Fruit fly (Drosophila melanogaster): Measurements from ENCODE around the gene CG13014.

Gene CG13014

dm6 chrX:16573659-16574058 lies 14.0 kb upstream of the CG13014 start (continued):
- TF ChIP-seq Hr78 (GFP tag; optimal IDR thresholded peaks at IDR 0.05) (no peak), scrt (GFP tag; optimal IDR thresholded peaks at IDR 0.05) (peak; percentile 24), toy (GFP tag; IDR thresholded peaks at IDR 0.05) (peak; percentile 38; the same call in 1 of the 2 replicates), Sox100B (GFP tag; optimal IDR thresholded peaks at IDR 0.05) (no peak), CG12744 (GFP tag; optimal IDR thresholded peaks at IDR 0.05) (peak; percentile 6), PHDP (tag; optimal IDR thresholded peaks at IDR 0.05) (peak; percentile 50), CG10979 (tag; optimal IDR thresholded peaks at IDR 0.05) (no peak), CG10274 (GFP tag; optimal IDR thresholded peaks at IDR 0.05) (no peak), slou (GFP tag; optimal IDR thresholded peaks at IDR 0.05) (no peak), CG17829 (tag; optimal IDR thresholded peaks at IDR 0.05) (no peak), Rx (GFP tag; IDR thresholded peaks at IDR 0.05) (no peak), CG6813 (GFP tag; optimal IDR thresholded peaks at IDR 0.05) (peak; percentile 37), phol (tag; optimal IDR thresholded peaks at IDR 0.05) (no peak), CG3847 (GFP tag; IDR thresholded peaks at IDR 0.05) (no peak), Max (GFP tag; optimal IDR thresholded peaks at IDR 0.05) (no peak), Xrp1 (GFP tag; IDR thresholded peaks at IDR 0.05) (peak; percentile 44; the same call in 1 of the 2 replicates), Sox102F (GFP tag; optimal IDR thresholded peaks at IDR 0.05) (no peak), jumu (GFP tag; optimal IDR thresholded peaks at IDR 0.05) (peak; percentile 7), CG34224 (GFP tag; IDR thresholded peaks at IDR 0.05; ENCODE audit: partially characterized antibody) (no peak), CG18599 (GFP tag; optimal IDR thresholded peaks at IDR 0.05) (peak; percentile 64), CG9932 (GFP tag; IDR thresholded peaks at IDR 0.05) (no peak), knrl (GFP tag; IDR thresholded peaks at IDR 0.05; ENCODE audit: partially characterized antibody) (no peak), CG18764 (GFP tag; optimal IDR thresholded peaks at IDR 0.05) (no peak), nmo (GFP tag; optimal IDR thresholded peaks at IDR 0.05) (no peak), CG7556 (GFP tag; optimal IDR thresholded peaks at IDR 0.05) (peak; percentile 31), HHEX (GFP tag; optimal IDR thresholded peaks at IDR 0.05) (peak; percentile 12), CG10462 (GFP tag; optimal IDR thresholded peaks at IDR 0.05) (no peak), CG2199 (GFP tag; IDR thresholded peaks at IDR 0.05) (no peak), cas (GFP tag; IDR thresholded peaks at IDR 0.05) (no peak), stc (GFP tag; IDR thresholded peaks at IDR 0.05) (peak; percentile 36; the same call in 1 of the 2 replicates), eyg (GFP tag; optimal IDR thresholded peaks at IDR 0.05) (peak; percentile 44), caup (GFP tag; optimal IDR thresholded peaks at IDR 0.05; ENCODE audit: severe bottlenecking) (peak; percentile 57), stwl (tag; optimal IDR thresholded peaks at IDR 0.05) (no peak), Antp (GFP tag; optimal IDR thresholded peaks at IDR 0.05) (no peak), dpn (GFP tag; optimal IDR thresholded peaks at IDR 0.05) (no peak), sqz (GFP tag; optimal IDR thresholded peaks at IDR 0.05) (no peak), CG4328 (GFP tag; optimal IDR thresholded peaks at IDR 0.05) (no peak), Sin3A (optimal IDR thresholded peaks at IDR 0.05) (no peak), kay (GFP tag; optimal IDR thresholded peaks at IDR 0.05) (no peak), Fer1 (GFP tag; optimal IDR thresholded peaks at IDR 0.05) (peak; percentile 75), nom (GFP tag; optimal IDR thresholded peaks at IDR 0.05) (peak; percentile 27), twi (tag; optimal IDR thresholded peaks at IDR 0.05) (no peak), MTF-1 (GFP tag; optimal IDR thresholded peaks at IDR 0.05; ENCODE audit: borderline replicate concordance) (no peak), gcm2 (GFP tag; optimal IDR thresholded peaks at IDR 0.05) (no peak), corto (GFP tag; optimal IDR thresholded peaks at IDR 0.05) (no peak), Mes4 (GFP tag; optimal IDR thresholded peaks at IDR 0.05) (no peak), pum (GFP tag; optimal IDR thresholded peaks at IDR 0.05) (no peak), CG1603 (tag; optimal IDR thresholded peaks at IDR 0.05) (peak; percentile 10), schlank (tag; optimal IDR thresholded peaks at IDR 0.05) (no peak), amos (GFP tag; IDR thresholded peaks at IDR 0.05; ENCODE audit: partially characterized antibody) (no peak), Mrtf (GFP tag; IDR thresholded peaks at IDR 0.05) (no peak)

Measured in whole organism, embryonic.